Worm (Caenorhabditis elegans): ENCODE measurements around the gene prcc-1.

prcc-1 gene

DNA sequence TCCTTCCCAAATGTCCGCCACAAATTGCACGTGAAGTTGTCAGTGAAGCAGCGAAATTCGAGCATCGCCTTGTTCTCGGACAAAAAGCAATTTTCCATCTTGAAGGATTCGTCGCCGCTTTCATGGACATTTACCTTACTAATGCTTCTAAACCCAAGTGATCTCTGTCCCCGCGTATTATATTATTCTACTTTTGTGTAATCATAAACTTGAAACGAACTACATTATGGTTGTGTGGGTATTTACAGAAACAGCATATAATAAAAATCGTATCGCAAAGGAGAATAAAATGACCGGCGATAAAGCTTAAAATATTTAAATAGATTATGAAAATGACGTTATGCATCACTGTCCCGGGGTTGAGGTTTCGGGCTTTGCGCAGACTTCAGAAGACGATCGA is 3.2 kb upstream of the prcc-1 start:
- no peak for TF ChIP-seq ahr-1 (tag; optimal IDR thresholded peaks at IDR 0.05)
- TF ChIP-seq nhr-11 (tag; optimal IDR thresholded peaks at IDR 0.05), result no peak
- no peak for TF ChIP-seq pqm-1 (tag; optimal IDR thresholded peaks at IDR 0.05)
- no peak for TF ChIP-seq pat-9 (tag; optimal IDR thresholded peaks at IDR 0.05)
- TF ChIP-seq ceh-22 (tag; optimal IDR thresholded peaks at IDR 0.05), result no peak
- no peak for TF ChIP-seq sox-4 (tag; optimal IDR thresholded peaks at IDR 0.05)
- TF ChIP-seq sdc-2 (tag; optimal IDR thresholded peaks at IDR 0.05), result no peak
- TF ChIP-seq che-1 (tag; optimal IDR thresholded peaks at IDR 0.05), result no peak

- TF ChIP-seq unc-86 (tag; optimal IDR thresholded peaks at IDR 0.05) (no peak), eyg-1 (tag; optimal IDR thresholded peaks at IDR 0.05) (no peak), pax-1 (tag; optimal IDR thresholded peaks at IDR 0.05) (no peak), hlh-8 (tag; optimal IDR thresholded peaks at IDR 0.05) (no peak), elt-4 (tag; optimal IDR thresholded peaks at IDR 0.05) (no peak), T23F11.4 (GFP tag; optimal IDR thresholded peaks at IDR 0.05) (no peak), hlh-15 (tag; optimal IDR thresholded peaks at IDR 0.05) (no peak), pros-1 (tag; optimal IDR thresholded peaks at IDR 0.05) (no peak), ceh-31 (tag; optimal IDR thresholded peaks at IDR 0.05) (no peak), C38D4.7 (GFP tag; optimal IDR thresholded peaks at IDR 0.05) (no peak), Y22D7AL.16 (tag; optimal IDR thresholded peaks at IDR 0.05) (no peak)
Observed at ce11 chrIV:13095462-13095861, 1.9 kb upstream of the prcc-1 start, which contains the start of gene rfc-3. Gene rfc-3, plus strand, starts transcription at chrIV:13095762.

ce11 chrIV:13090967-13091366 is 2.6 kb downstream of the prcc-1 start, which contains the start of gene col-132:
Gene col-132, minus strand, starts transcription at chrIV:13091067.
- TF ChIP-seq dmd-4 (tag; optimal IDR thresholded peaks at IDR 0.05; ENCODE audit: borderline replicate concordance) (no peak), pag-3 (tag; optimal IDR thresholded peaks at IDR 0.05; ENCODE audit: borderline replicate concordance) (no peak), elt-2 (tag; optimal IDR thresholded peaks at IDR 0.05) (no peak), ceh-6 (GFP tag; optimal IDR thresholded peaks at IDR 0.05) (no peak), eyg-1 (tag; optimal IDR thresholded peaks at IDR 0.05) (no peak), lin-11 (tag; optimal IDR thresholded peaks at IDR 0.05) (no peak), syd-9 (tag; optimal IDR thresholded peaks at IDR 0.05) (no peak), rnt-1 (tag; optimal IDR thresholded peaks at IDR 0.05) (no peak), ref-2 (tag; optimal IDR thresholded peaks at IDR 0.05) (no peak)

DNA sequence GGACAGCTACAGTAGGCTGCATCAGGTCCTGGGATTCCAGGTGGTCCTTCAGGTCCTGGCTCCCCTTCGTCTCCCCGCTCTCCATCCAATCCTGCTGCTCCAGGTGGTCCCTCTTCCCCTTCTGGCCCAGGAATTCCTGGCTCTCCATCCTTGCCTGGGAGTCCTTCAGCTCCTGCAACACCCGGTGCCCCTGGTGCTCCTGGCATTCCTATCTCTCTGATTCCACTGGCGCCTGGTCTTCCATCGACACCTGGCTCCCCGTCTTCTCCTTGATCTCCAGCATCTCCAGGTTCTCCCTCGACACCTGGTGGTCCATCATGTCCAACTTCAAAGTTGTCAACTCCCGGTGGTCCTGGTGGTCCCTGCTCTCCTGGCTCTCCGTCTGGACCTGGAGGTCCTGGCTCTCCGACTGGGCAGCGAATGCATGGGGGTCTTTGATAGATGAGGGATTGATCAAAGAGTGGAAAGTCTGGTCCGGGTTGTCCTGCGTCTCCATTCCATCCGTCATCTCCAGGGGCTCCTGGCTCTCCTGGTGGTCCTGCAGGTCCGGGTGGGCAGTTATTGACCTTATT is 3.8 kb downstream of the prcc-1 start:
- peak; percentile 35 for TF ChIP-seq C08G9.2 (tag; optimal IDR thresholded peaks at IDR 0.05)
- no peak for TF ChIP-seq lim-6 (tag; optimal IDR thresholded peaks at IDR 0.05)
- peak; percentile 21 for TF ChIP-seq hlh-6 (tag; optimal IDR thresholded peaks at IDR 0.05)

DNA sequence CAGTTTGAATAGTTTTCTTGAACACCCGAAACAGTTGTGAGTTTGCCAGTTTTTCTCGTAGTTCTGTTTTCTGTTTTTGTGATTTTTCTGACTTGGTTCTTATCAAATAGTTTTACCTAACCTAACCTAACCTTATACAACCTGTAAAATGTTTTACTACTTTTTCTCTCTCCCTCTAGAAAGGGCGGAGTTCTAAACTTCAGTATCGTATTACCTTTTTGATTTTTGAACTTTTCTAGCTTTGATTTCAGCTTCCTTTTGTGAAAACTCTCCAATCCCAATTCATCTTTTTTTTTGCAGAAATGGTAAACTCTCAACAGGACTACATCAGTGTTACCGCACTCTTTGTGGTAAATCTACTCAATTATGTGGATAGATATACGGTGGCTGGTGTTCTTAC is 6.9 kb downstream of the prcc-1 start, which contains the start of gene spin-2:
TSS of gene spin-2 (plus strand) at position 301 of the 400 bp plus-strand sequence.
- TF ChIP-seq hlh-30 (tag; optimal IDR thresholded peaks at IDR 0.05; ENCODE audit: insufficient read depth) (no peak), C38D4.7 (GFP tag; optimal IDR thresholded peaks at IDR 0.05) (no peak), ahr-1 (tag; optimal IDR thresholded peaks at IDR 0.05) (no peak)

ce11 chrIV:13085675-13086074 is 7.9 kb downstream of the prcc-1 start:
- no peak for TF ChIP-seq ceh-18 (tag; optimal IDR thresholded peaks at IDR 0.05)
- no peak for TF ChIP-seq tbx-7 (tag; optimal IDR thresholded peaks at IDR 0.05)
- no peak for TF ChIP-seq unc-55 (GFP tag; optimal IDR thresholded peaks at IDR 0.05)
- no peak for TF ChIP-seq dmd-4 (tag; optimal IDR thresholded peaks at IDR 0.05; ENCODE audit: borderline replicate concordance)
- no peak for TF ChIP-seq ceh-22 (tag; optimal IDR thresholded peaks at IDR 0.05)
- TF ChIP-seq ahr-1 (tag; optimal IDR thresholded peaks at IDR 0.05), result no peak
- TF ChIP-seq tbx-2 (tag; optimal IDR thresholded peaks at IDR 0.05), result no peak
- no peak for TF ChIP-seq Y22D7AL.16 (tag; optimal IDR thresholded peaks at IDR 0.05)
- no peak for TF ChIP-seq npax-4 (tag; optimal IDR thresholded peaks at IDR 0.05)
- no peak for TF ChIP-seq unc-3 (GFP tag; conservative IDR thresholded peaks at IDR 0.05)
- TF ChIP-seq unc-3 (tag; optimal IDR thresholded peaks at IDR 0.05), result no peak
- no peak for TF ChIP-seq fkh-6 (tag; optimal IDR thresholded peaks at IDR 0.05)
- TF ChIP-seq madf-2 (tag; optimal IDR thresholded peaks at IDR 0.05), result no peak
- no peak for TF ChIP-seq nhr-232 (tag; optimal IDR thresholded peaks at IDR 0.05)
- TF ChIP-seq nfya-1 (tag; optimal IDR thresholded peaks at IDR 0.05), result no peak
- TF ChIP-seq ama-1 (optimal IDR thresholded peaks at IDR 0.05), result no peak
- TF ChIP-seq lim-6 (tag; optimal IDR thresholded peaks at IDR 0.05), result no peak
- TF ChIP-seq syd-9 (tag; optimal IDR thresholded peaks at IDR 0.05), result no peak
- TF ChIP-seq gmeb-2 (tag; optimal IDR thresholded peaks at IDR 0.05), result no peak
